Worm (Caenorhabditis elegans) whole organism, L4 larva: ENCODE data around the gene mtx-2.

Experiments used
- D1046.2 ChIP-seq: fragments of 200-800 bp; sonication (Bioruptor generic); IDR thresholded peaks from 2 replicates; pipeline ENCODE4 v1.3.6; 2022; ENCODE audit warnings: missing genetic modification characterization, missing compliant biosample characterization
- F10B5.3 ChIP-seq: sonication (generic microtip); optimal IDR thresholded peaks from 2 replicates; lab custom pipeline; 2016; ENCODE audit warnings: mild to moderate bottlenecking, missing genetic modification characterization, missing compliant biosample characterization
- Y48G9A.11 ChIP-seq: fragments of 200-800 bp; sonication (Bioruptor generic); IDR thresholded peaks from 2 replicates; pipeline ENCODE4 v1.3.6; 2022; ENCODE audit warnings: missing genetic modification reagents, missing genetic modification characterization, missing compliant biosample characterization
- Y5F2A.4 ChIP-seq: fragments of 200-800 bp; sonication (Bioruptor generic); optimal IDR thresholded peaks from 2 replicates; lab custom pipeline; 2018; ENCODE audit warnings: mild to moderate bottlenecking, missing genetic modification characterization, missing compliant biosample characterization
- Y75B8A.6 ChIP-seq: fragments of 200-800 bp; sonication (Bioruptor generic); IDR thresholded peaks from 2 replicates; pipeline ENCODE4 v1.3.6; 2022; ENCODE audit warnings: missing genetic modification reagents, missing genetic modification characterization, missing compliant biosample characterization
- ZK546.5 ChIP-seq, 2 experiments: sonication (generic microtip); optimal IDR thresholded peaks; 2 replicates each; lab custom pipeline; 2017; ENCODE audit warnings: missing biosample characterization in 2 of 2, missing genetic modification characterization in 2 of 2
- aha-1 ChIP-seq: fragments of 150-350 bp; peaks from one replicate; lab custom pipeline; 2014; ENCODE audit warnings: missing biosample characterization, missing genetic modification characterization
- arid-1 ChIP-seq: fragments of 200-800 bp; sonication (Bioruptor generic); conservative IDR thresholded peaks from 2 replicates; pipeline ENCODE4 v1.3.6; 2022; ENCODE audit warnings: missing genetic modification reagents, missing genetic modification characterization, missing compliant biosample characterization
- ceh-28 ChIP-seq: fragments of 150-350 bp; optimal IDR thresholded peaks from 2 replicates; lab custom pipeline; 2014; ENCODE audit warnings: missing biosample characterization, missing genetic modification reagents, missing genetic modification characterization
- ceh-44 ChIP-seq: fragments of 200-800 bp; sonication (Bioruptor generic); IDR thresholded peaks from 2 replicates; pipeline ENCODE4 v1.3.6; 2022; ENCODE audit warnings: missing genetic modification reagents, missing genetic modification characterization, missing compliant biosample characterization
- ceh-62 ChIP-seq: sonication (generic microtip); optimal IDR thresholded peaks from 2 replicates; lab custom pipeline; 2017; ENCODE audit warnings: missing biosample characterization, missing genetic modification characterization
- ces-1 ChIP-seq: fragments of 150-350 bp; sonication (generic microtip); optimal IDR thresholded peaks from 4 replicates; lab custom pipeline; 2014; ENCODE audit warnings: missing biosample characterization, missing genetic modification reagents, missing genetic modification characterization
- ctbp-1 ChIP-seq: fragments of 200-800 bp; sonication (Bioruptor generic); IDR thresholded peaks from 2 replicates; pipeline ENCODE4 v1.3.6; 2022; ENCODE audit warnings: missing genetic modification reagents, missing genetic modification characterization, missing compliant biosample characterization
- daf-12 ChIP-seq: fragments of 150-350 bp; optimal IDR thresholded peaks from 2 replicates; lab custom pipeline; 2014; ENCODE audit warnings: missing biosample characterization, missing genetic modification reagents, missing genetic modification characterization
- daf-16 ChIP-seq, 3 experiments: sonication (generic microtip); optimal IDR thresholded peaks; 2 replicates each; lab custom pipeline; 2016 to 2017; ENCODE audit warnings: missing genetic modification characterization in 3 of 3, missing genetic modification reagents in 3 of 3, mild to moderate bottlenecking in 2 of 3, missing compliant biosample characterization in 2 of 3, missing biosample characterization in 1 of 3, moderate library complexity in 1 of 3
- dmd-6 ChIP-seq: fragments of 200-800 bp; sonication (Bioruptor generic); IDR thresholded peaks from 2 replicates; pipeline ENCODE4 v1.3.6; 2022; ENCODE audit warnings: missing genetic modification reagents, missing genetic modification characterization, missing compliant biosample characterization
- egl-43 ChIP-seq: fragments of 200-800 bp; sonication (Bioruptor generic); IDR thresholded peaks from 2 replicates; pipeline ENCODE4 v1.3.6; 2022; ENCODE audit warnings: missing genetic modification reagents, missing genetic modification characterization, missing compliant biosample characterization
- fkh-10 ChIP-seq: fragments of 150-350 bp; optimal IDR thresholded peaks from 2 replicates; lab custom pipeline; 2014; ENCODE audit warnings: missing biosample characterization, missing genetic modification reagents, missing genetic modification characterization
- hlh-30 ChIP-seq: sonication (generic microtip); optimal IDR thresholded peaks from 2 replicates; lab custom pipeline; 2017; ENCODE audit warnings: antibody characterized with exemption, mild to moderate bottlenecking, missing genetic modification characterization, missing compliant biosample characterization; ENCODE audit not compliant: insufficient read depth
- lim-7 ChIP-seq: fragments of 200-800 bp; sonication (Bioruptor generic); IDR thresholded peaks from 2 replicates; pipeline ENCODE4 v1.3.6; 2022; ENCODE audit warnings: missing genetic modification characterization, missing compliant biosample characterization
- lin-13 ChIP-seq: fragments of 150-350 bp; optimal IDR thresholded peaks from 2 replicates; lab custom pipeline; 2014; ENCODE audit warnings: missing biosample characterization, missing genetic modification reagents, missing genetic modification characterization
- lin-29 ChIP-seq: fragments of 200-800 bp; sonication (Bioruptor generic); IDR thresholded peaks from 2 replicates; pipeline ENCODE4 v1.3.6; 2022; ENCODE audit warnings: missing genetic modification reagents, missing genetic modification characterization, missing compliant biosample characterization
- lin-38 ChIP-seq: fragments of 200-800 bp; sonication (Bioruptor generic); IDR thresholded peaks from 2 replicates; pipeline ENCODE4 v1.3.6; 2022; ENCODE audit warnings: missing genetic modification reagents, missing genetic modification characterization, missing compliant biosample characterization
- lir-3 ChIP-seq: sonication (generic microtip); optimal IDR thresholded peaks from 2 replicates; lab custom pipeline; 2016; ENCODE audit warnings: mild to moderate bottlenecking, missing genetic modification characterization, missing compliant biosample characterization
- mdt-29 ChIP-seq: fragments of 200-800 bp; sonication (Bioruptor generic); IDR thresholded peaks from 2 replicates; pipeline ENCODE4 v1.3.6; 2022; ENCODE audit warnings: missing genetic modification reagents, missing genetic modification characterization, missing compliant biosample characterization
- mep-1 ChIP-seq: fragments of 150-350 bp; sonication (generic microtip); optimal IDR thresholded peaks from 3 replicates; lab custom pipeline; 2014; ENCODE audit warnings: missing biosample characterization, missing genetic modification characterization
- mxl-2 ChIP-seq: fragments of 200-800 bp; sonication (Bioruptor generic); conservative IDR thresholded peaks from 2 replicates; pipeline ENCODE4 v1.3.6; 2022; ENCODE audit warnings: missing genetic modification reagents, missing genetic modification characterization, missing compliant biosample characterization
- mxl-3 ChIP-seq: fragments of 200-800 bp; sonication (Bioruptor generic); optimal IDR thresholded peaks from 2 replicates; lab custom pipeline; 2018; ENCODE audit warnings: mild to moderate bottlenecking, missing genetic modification characterization, missing compliant biosample characterization
- nhr-10 ChIP-seq: fragments of 150-350 bp; optimal IDR thresholded peaks from 2 replicates; lab custom pipeline; 2014; ENCODE audit warnings: missing biosample characterization, missing genetic modification characterization
- nhr-237 ChIP-seq: sonication (generic microtip); optimal IDR thresholded peaks from 2 replicates; lab custom pipeline; 2017; ENCODE audit warnings: missing biosample characterization, missing genetic modification characterization
- nhr-28 ChIP-seq: fragments of 150-350 bp; optimal IDR thresholded peaks from 2 replicates; lab custom pipeline; 2014; ENCODE audit warnings: missing biosample characterization, missing genetic modification characterization
- nhr-41 ChIP-seq: fragments of 200-800 bp; sonication (Bioruptor generic); IDR thresholded peaks from 2 replicates; pipeline ENCODE4 v1.3.6; 2022; ENCODE audit warnings: missing genetic modification reagents, missing genetic modification characterization, missing compliant biosample characterization
- nhr-42 ChIP-seq: fragments of 200-800 bp; sonication (Bioruptor generic); IDR thresholded peaks from 2 replicates; pipeline ENCODE4 v1.3.6; 2022; ENCODE audit warnings: missing genetic modification characterization, missing compliant biosample characterization
- nhr-6 ChIP-seq: fragments of 150-350 bp; optimal IDR thresholded peaks from 2 replicates; lab custom pipeline; 2014; ENCODE audit warnings: missing biosample characterization, missing genetic modification characterization
- nhr-76 ChIP-seq: fragments of 150-350 bp; optimal IDR thresholded peaks from 2 replicates; lab custom pipeline; 2014; ENCODE audit warnings: missing biosample characterization, missing genetic modification characterization
- php-3 ChIP-seq: fragments of 200-800 bp; sonication (Bioruptor generic); IDR thresholded peaks from 2 replicates; pipeline ENCODE4 v1.3.6; 2022; ENCODE audit warnings: missing genetic modification reagents, missing genetic modification characterization, missing compliant biosample characterization
- rbr-2 ChIP-seq: sonication (generic microtip); optimal IDR thresholded peaks from 2 replicates; lab custom pipeline; 2016; ENCODE audit warnings: missing genotype, missing genetic modification characterization, missing compliant biosample characterization
- sdz-12 ChIP-seq: fragments of 200-800 bp; sonication (Bioruptor generic); optimal IDR thresholded peaks from 2 replicates; lab custom pipeline; 2018; ENCODE audit warnings: mild to moderate bottlenecking, missing genetic modification characterization, missing compliant biosample characterization
- snpc-4 ChIP-seq: fragments of 150-350 bp; optimal IDR thresholded peaks from 2 replicates; lab custom pipeline; 2014; ENCODE audit warnings: missing biosample characterization, missing genetic modification characterization
- spr-1 ChIP-seq: sonication (generic microtip); optimal IDR thresholded peaks from 2 replicates; lab custom pipeline; 2016; ENCODE audit warnings: mild to moderate bottlenecking, missing genetic modification characterization, missing compliant biosample characterization
- tag-97 ChIP-seq: fragments of 200-800 bp; sonication (Bioruptor generic); IDR thresholded peaks from 2 replicates; pipeline ENCODE4 v1.3.6; 2022; ENCODE audit warnings: missing genetic modification characterization, missing compliant biosample characterization
- tra-1 ChIP-seq: fragments of 200-800 bp; sonication (Bioruptor generic); IDR thresholded peaks from 2 replicates; pipeline ENCODE4 v1.3.6; 2022; ENCODE audit warnings: missing genetic modification reagents, missing genetic modification characterization, missing compliant biosample characterization
- unc-130 ChIP-seq: sonication (generic microtip); optimal IDR thresholded peaks from 2 replicates; lab custom pipeline; 2016; ENCODE audit warnings: missing genetic modification reagents, missing genetic modification characterization, missing compliant biosample characterization
- zag-1 ChIP-seq: fragments of 150-350 bp; optimal IDR thresholded peaks from 2 replicates; lab custom pipeline; 2014; ENCODE audit warnings: missing biosample characterization, missing genetic modification characterization
- ztf-11 ChIP-seq: fragments of 150-350 bp; optimal IDR thresholded peaks from 2 replicates; lab custom pipeline; 2014; ENCODE audit warnings: missing biosample characterization, missing genetic modification characterization

mtx-2 gene

ce11 chrIII:7725483-7726250 is 37.7 kb downstream of the mtx-2 start (continued):
- TF ChIP-seq fkh-10 (peak; percentile 23), Y5F2A.4 (GFP tag; lab: Kevin White, UChicago) (no peak), Y75B8A.6 (GFP tag; lab: Robert Waterston, UW) (no peak), snpc-4 (tag; lab: Kevin White, UChicago) (no peak), unc-130 (GFP tag; lab: Kevin White, UChicago) (no peak), egl-43 (GFP tag; lab: Robert Waterston, UW) (peak; percentile 56; the same call in 1 of the 2 replicates), ceh-44 (GFP tag; lab: Robert Waterston, UW) (no peak), rbr-2 (peak; percentile 3), nhr-76 (tag; lab: Kevin White, UChicago) (no peak), ztf-11 (tag; lab: Kevin White, UChicago) (no peak), nhr-10 (tag; lab: Kevin White, UChicago) (no peak), php-3 (GFP tag; lab: Robert Waterston, UW) (no peak), ces-1 (GFP tag; lab: Kevin White, UChicago) (no peak), spr-1 (no peak), lim-7 (GFP tag; lab: Robert Waterston, UW) (no peak), tag-97 (no peak), sdz-12 (GFP tag; lab: Kevin White, UChicago) (no peak), lin-13 (GFP tag; lab: Kevin White, UChicago) (no peak), aha-1 (no peak), daf-12 (tag; lab: Kevin White, UChicago) (no peak), lin-29 (GFP tag; lab: Robert Waterston, UW) (no peak), daf-16 (GFP tag; optimal IDR thresholded peaks at IDR 0.05; lab: Kevin White, UChicago) (no peak), daf-16 (tag; optimal IDR thresholded peaks at IDR 0.05; lab: Kevin White, UChicago) (no peak), lir-3 (no peak), ZK546.5 (tag; optimal IDR thresholded peaks at IDR 0.05; lab: Kevin White, UChicago) (no peak), nhr-41 (GFP tag; lab: Robert Waterston, UW) (no peak), mxl-2 (GFP tag; lab: Robert Waterston, UW) (no peak), D1046.2 (GFP tag; lab: Robert Waterston, UW) (no peak), lin-38 (GFP tag; lab: Robert Waterston, UW) (no peak), nhr-6 (tag; lab: Kevin White, UChicago) (no peak), zag-1 (no peak), ctbp-1 (GFP tag; lab: Robert Waterston, UW) (0 out of 2 replicates have a peak, but pooled peaks have one; percentile 34), Y48G9A.11 (GFP tag; lab: Robert Waterston, UW) (no peak), dmd-6 (GFP tag; lab: Robert Waterston, UW) (peak; percentile 22; the same call in 1 of the 2 replicates), nhr-237 (tag; lab: Kevin White, UChicago) (no peak), mep-1 (tag; lab: Kevin White, UChicago) (peak; percentile 49), ceh-62 (tag; lab: Kevin White, UChicago) (no peak), nhr-42 (no peak), tra-1 (no peak), mxl-3 (GFP tag; lab: Kevin White, UChicago) (no peak), arid-1 (GFP tag; lab: Robert Waterston, UW) (no peak), mdt-29 (GFP tag; lab: Robert Waterston, UW) (no peak), ceh-28 (tag; lab: Kevin White, UChicago) (no peak), hlh-30 (no peak), nhr-28 (tag; lab: Kevin White, UChicago) (no peak), F10B5.3 (tag; lab: Kevin White, UChicago) (no peak)
